Worm (Caenorhabditis elegans): Measurements from ENCODE around the gene gdh-1.

ce11 chrIV:11955592-11955991 lies 2.5 kb downstream of the gdh-1 start:
- no peak for TF ChIP-seq flt-1 (GFP tag; IDR thresholded peaks at IDR 0.05)
- TF ChIP-seq ref-1 (GFP tag; conservative IDR thresholded peaks at IDR 0.05) = no peak
- no peak for TF ChIP-seq ztf-29 (GFP tag; IDR thresholded peaks at IDR 0.05)
- no peak for TF ChIP-seq tab-1 (GFP tag; IDR thresholded peaks at IDR 0.05)
